Worm (Caenorhabditis elegans): ENCODE measurements around the gene math-9.

DNA sequence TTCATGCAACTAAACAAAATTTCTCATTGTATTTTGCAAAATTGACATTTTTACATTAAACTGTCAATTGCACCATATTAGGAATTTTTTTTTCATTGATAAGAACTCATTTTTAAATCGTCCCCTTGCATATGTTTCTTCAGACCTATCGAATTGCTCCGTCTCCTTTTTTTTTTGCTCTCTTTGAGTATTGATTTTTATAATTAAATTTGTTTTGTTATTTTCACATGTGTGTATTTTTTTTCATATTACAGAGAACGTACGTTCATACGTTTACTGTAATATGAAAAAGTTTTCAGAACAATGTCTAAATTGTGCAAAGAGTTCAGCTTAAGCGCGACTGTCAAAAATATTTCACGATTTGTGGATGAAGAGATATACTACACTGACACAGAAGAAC lies 21.5 kb downstream of the math-9 start, which contains the start of gene math-14:
- no peak for TF ChIP-seq W03F9.2 (tag; optimal IDR thresholded peaks at IDR 0.05)
- no peak for TF ChIP-seq him-1 (tag; optimal IDR thresholded peaks at IDR 0.05)

Data from whole organism, L4/young adult.